Worm (Caenorhabditis elegans) whole organism, young adult: ENCODE results near the gene T28C12.1.

Experiments
- B0336.3 ChIP-seq: fragments of 200-800 bp; sonication (Bioruptor generic); IDR thresholded peaks from 2 replicates; pipeline ENCODE4 v1.3.6; 2022; ENCODE audit warnings: missing genetic modification characterization, missing compliant biosample characterization
- C06A6.2 ChIP-seq: fragments of 200-800 bp; sonication (Bioruptor generic); conservative IDR thresholded peaks from 2 replicates; pipeline ENCODE4 v1.3.6; 2022; ENCODE audit warnings: missing genetic modification characterization, missing compliant biosample characterization
- F10E7.11 ChIP-seq: sonication (generic microtip); optimal IDR thresholded peaks from 2 replicates; lab custom pipeline; 2017; ENCODE audit warnings: mild to moderate bottlenecking, missing genetic modification characterization, moderate library complexity, missing compliant biosample characterization
- F33H1.4 ChIP-seq: fragments of 200-800 bp; sonication (Bioruptor generic); IDR thresholded peaks from 2 replicates; pipeline ENCODE4 v1.3.6; 2022; ENCODE audit warnings: missing genetic modification reagents, missing genetic modification characterization, missing compliant biosample characterization
- F52B5.7 ChIP-seq: sonication (generic microtip); optimal IDR thresholded peaks from 2 replicates; lab custom pipeline; 2016; ENCODE audit warnings: mild to moderate bottlenecking, missing genetic modification characterization, missing compliant biosample characterization
- T26A5.8 ChIP-seq: sonication (generic microtip); optimal IDR thresholded peaks from 2 replicates; lab custom pipeline; 2016; ENCODE audit warnings: missing genetic modification characterization, missing compliant biosample characterization
- Y53G8AR.9 ChIP-seq: fragments of 200-800 bp; sonication (Bioruptor generic); conservative IDR thresholded peaks from 2 replicates; pipeline ENCODE4 v1.3.6; 2022; ENCODE audit warnings: missing genetic modification reagents, missing genetic modification characterization, missing compliant biosample characterization
- Y67H2A.10 ChIP-seq: fragments of 200-800 bp; sonication (Bioruptor generic); conservative IDR thresholded peaks from 2 replicates; pipeline ENCODE4 v1.3.6; 2022; ENCODE audit warnings: missing genetic modification reagents, missing genetic modification characterization, missing compliant biosample characterization
- Y79H2A.3 ChIP-seq: fragments of 200-800 bp; sonication (Bioruptor generic); conservative IDR thresholded peaks from 2 replicates; pipeline ENCODE4 v1.3.6; 2022; ENCODE audit warnings: missing genetic modification reagents, missing genetic modification characterization, missing compliant biosample characterization
- Y95B8A.8 ChIP-seq: fragments of 200-800 bp; sonication (Bioruptor generic); IDR thresholded peaks from 2 replicates; pipeline ENCODE4 v1.3.6; 2022; ENCODE audit warnings: missing genetic modification reagents, missing genetic modification characterization, missing compliant biosample characterization
- akir-1 ChIP-seq: fragments of 200-800 bp; sonication (Bioruptor generic); optimal IDR thresholded peaks from 2 replicates; lab custom pipeline; 2018; ENCODE audit warnings: mild to moderate bottlenecking, missing genetic modification characterization, moderate library complexity, missing compliant biosample characterization
- ama-1 ChIP-seq, 3 experiments: fragments of 150-350 bp in 1 of 3; sonication (generic microtip) in 2 of 3; optimal IDR thresholded peaks; 2 replicates each; lab custom pipeline; 2014 to 2018; ENCODE audit warnings: missing biosample characterization in 2 of 3, missing genetic modification characterization in 2 of 3, missing genetic modification reagents in 2 of 3
- athp-1 ChIP-seq: sonication (generic microtip); optimal IDR thresholded peaks from 2 replicates; lab custom pipeline; 2017; ENCODE audit warnings: mild to moderate bottlenecking, missing genetic modification characterization, missing compliant biosample characterization
- attf-5 ChIP-seq: fragments of 200-800 bp; sonication (Bioruptor generic); optimal IDR thresholded peaks from 2 replicates; lab custom pipeline; 2018; ENCODE audit warnings: mild to moderate bottlenecking, missing genetic modification characterization, missing compliant biosample characterization
- bed-2 ChIP-seq: fragments of 200-800 bp; sonication (Bioruptor generic); IDR thresholded peaks from 2 replicates; pipeline ENCODE4 v1.3.6; 2022; ENCODE audit warnings: missing genetic modification reagents, missing genetic modification characterization, missing compliant biosample characterization
- cebp-2 ChIP-seq: fragments of 200-800 bp; sonication (Bioruptor generic); IDR thresholded peaks from 2 replicates; pipeline ENCODE4 v1.3.6; 2022; ENCODE audit warnings: missing genetic modification characterization, missing compliant biosample characterization
- ceh-100 ChIP-seq: fragments of 200-800 bp; sonication (Bioruptor generic); IDR thresholded peaks from 2 replicates; pipeline ENCODE4 v1.3.6; 2022; ENCODE audit warnings: missing genetic modification reagents, missing genetic modification characterization, missing compliant biosample characterization
- ceh-40 ChIP-seq: fragments of 200-800 bp; sonication (Bioruptor generic); IDR thresholded peaks from 2 replicates; pipeline ENCODE4 v1.3.6; 2022; ENCODE audit warnings: missing genetic modification characterization, missing compliant biosample characterization
- ceh-58 ChIP-seq: fragments of 200-800 bp; sonication (Bioruptor generic); IDR thresholded peaks from 2 replicates; pipeline ENCODE4 v1.3.6; 2022; ENCODE audit warnings: missing genetic modification characterization, missing compliant biosample characterization
- dox-1 ChIP-seq: fragments of 200-800 bp; sonication (Bioruptor generic); IDR thresholded peaks from 2 replicates; pipeline ENCODE4 v1.3.6; 2022; ENCODE audit warnings: missing genetic modification reagents, missing genetic modification characterization, missing compliant biosample characterization
- dpff-1 ChIP-seq: sonication (generic microtip); optimal IDR thresholded peaks from 2 replicates; lab custom pipeline; 2017; ENCODE audit warnings: mild to moderate bottlenecking, missing genetic modification characterization, missing compliant biosample characterization
- dpl-1 ChIP-seq: fragments of 150-350 bp; optimal IDR thresholded peaks from 2 replicates; lab custom pipeline; 2014; ENCODE audit warnings: missing biosample characterization, missing genetic modification reagents, missing genetic modification characterization
- ekl-4 ChIP-seq: fragments of 200-800 bp; sonication (Bioruptor generic); IDR thresholded peaks from 2 replicates; pipeline ENCODE4 v1.3.6; 2022; ENCODE audit warnings: missing genetic modification reagents, missing genetic modification characterization, missing compliant biosample characterization
- him-1 ChIP-seq: sonication (generic microtip); optimal IDR thresholded peaks from 2 replicates; lab custom pipeline; 2016; ENCODE audit warnings: missing genotype, missing genetic modification reagents, missing genetic modification characterization, missing compliant biosample characterization
- hlh-12 ChIP-seq: sonication (generic microtip); optimal IDR thresholded peaks from 2 replicates; lab custom pipeline; 2016; ENCODE audit warnings: missing genetic modification characterization, missing compliant biosample characterization
- hmg-1.2 ChIP-seq: fragments of 200-800 bp; sonication (Bioruptor generic); IDR thresholded peaks from 2 replicates; pipeline ENCODE4 v1.3.6; 2022; ENCODE audit warnings: missing genetic modification reagents, missing genetic modification characterization, missing compliant biosample characterization
- lin-35 ChIP-seq, 3 experiments: fragments of 150-350 bp in 2 of 3; sonication (generic microtip) in 1 of 3; optimal IDR thresholded peaks; 2 replicates each; lab custom pipeline; 2014 to 2018; ENCODE audit warnings: missing biosample characterization in 3 of 3, missing genetic modification characterization in 3 of 3, missing genetic modification reagents in 3 of 3
- madf-3 ChIP-seq: fragments of 200-800 bp; sonication (Bioruptor generic); IDR thresholded peaks from 2 replicates; pipeline ENCODE4 v1.3.6; 2022; ENCODE audit warnings: missing genetic modification reagents, missing genetic modification characterization, missing compliant biosample characterization
- mes-4 ChIP-seq: sonication (generic microtip); optimal IDR thresholded peaks from 2 replicates; lab custom pipeline; 2016; ENCODE audit warnings: missing genotype, missing genetic modification characterization, missing compliant biosample characterization
- nfya-1 ChIP-seq: sonication (generic microtip); optimal IDR thresholded peaks from 2 replicates; lab custom pipeline; 2017; ENCODE audit warnings: antibody characterized with exemption, missing compliant biosample characterization, missing genetic modification characterization, borderline replicate concordance; ENCODE audit not compliant: insufficient read depth
- nhr-80 ChIP-seq: sonication (generic microtip); optimal IDR thresholded peaks from 2 replicates; lab custom pipeline; 2016; ENCODE audit warnings: missing genetic modification characterization, missing compliant biosample characterization
- pha-4 ChIP-seq: fragments of 150-350 bp; sonication (generic microtip); optimal IDR thresholded peaks from 2 replicates; lab custom pipeline; 2014; ENCODE audit warnings: missing biosample characterization, missing genetic modification reagents, missing genetic modification characterization
- rec-8 ChIP-seq, 2 experiments: sonication (generic microtip); optimal IDR thresholded peaks; 2 replicates each; lab custom pipeline; 2016; ENCODE audit warnings: mild to moderate bottlenecking in 2 of 2, missing genetic modification characterization in 2 of 2, missing genetic modification reagents in 2 of 2, missing genotype in 2 of 2, missing biosample characterization in 1 of 2, missing compliant biosample characterization in 1 of 2, moderate library complexity in 1 of 2
- tbx-9 ChIP-seq: sonication (generic microtip); optimal IDR thresholded peaks from 2 replicates; lab custom pipeline; 2016; ENCODE audit warnings: borderline replicate concordance, missing genetic modification characterization, inconsistent platforms, missing compliant biosample characterization
- ztf-26 ChIP-seq: sonication (generic microtip); optimal IDR thresholded peaks from 2 replicates; lab custom pipeline; 2017; ENCODE audit warnings: missing genetic modification characterization, missing compliant biosample characterization
- ztf-28 ChIP-seq: fragments of 200-800 bp; sonication (Bioruptor generic); IDR thresholded peaks from 2 replicates; pipeline ENCODE4 v1.3.6; 2022; ENCODE audit warnings: missing genetic modification reagents, missing genetic modification characterization, missing compliant biosample characterization

Gene T28C12.1

DNA sequence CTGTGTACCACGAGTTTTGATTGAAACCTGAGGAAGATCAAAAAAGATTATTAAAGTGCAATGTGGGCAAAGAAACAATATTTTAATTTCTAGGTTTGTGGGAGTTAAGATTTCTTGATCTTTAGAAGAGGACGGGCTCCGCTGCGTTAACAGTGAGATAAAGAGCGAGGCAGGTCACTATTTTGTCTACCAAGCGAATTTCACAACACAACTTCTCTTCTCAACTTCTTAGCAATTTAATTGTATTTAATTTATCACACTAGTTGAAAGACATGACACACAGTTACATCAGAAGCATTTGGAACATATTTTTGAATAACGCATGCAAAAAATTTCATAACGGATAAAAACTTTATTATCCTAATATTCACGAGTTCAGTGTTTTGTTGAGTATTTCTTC lies 5.3 kb upstream of the T28C12.1 start (continued):
- no peak for TF ChIP-seq ztf-28
- TF ChIP-seq dox-1, result peak; percentile 46
- TF ChIP-seq ztf-26, result peak; percentile 66
- peak; percentile 29 for TF ChIP-seq F10E7.11
- peak; percentile 10; the same call in 1 of the 2 replicates for TF ChIP-seq hmg-1.2 (GFP tag; lab: Robert Waterston, UW)
- no peak for TF ChIP-seq rec-8 (tag; optimal IDR thresholded peaks at IDR 0.05; lab: Kevin White, UChicago)
- no peak for TF ChIP-seq F33H1.4 (GFP tag; lab: Robert Waterston, UW)
- TF ChIP-seq lin-35 (GFP tag; optimal IDR thresholded peaks at IDR 0.05; lab: Kevin White, UChicago), result peak in 1 of 3 experiments; percentile 34
- TF ChIP-seq Y53G8AR.9, result peak; percentile 72; the same call in 1 of the 2 replicates
- TF ChIP-seq dpff-1 (tag; lab: Kevin White, UChicago), result peak; percentile 16
- no peak for TF ChIP-seq Y67H2A.10 (GFP tag; lab: Robert Waterston, UW)
- peak; percentile 24 for TF ChIP-seq athp-1
- TF ChIP-seq cebp-2 (GFP tag; lab: Robert Waterston, UW), result no peak
- TF ChIP-seq ceh-58 (GFP tag; lab: Robert Waterston, UW), result no peak
- TF ChIP-seq ama-1 (optimal IDR thresholded peaks at IDR 0.05; lab: Kevin White, UChicago), result peak; percentile 50
- TF ChIP-seq ama-1 (GFP tag; optimal IDR thresholded peaks at IDR 0.05; lab: Kevin White, UChicago), result no peak

DNA sequence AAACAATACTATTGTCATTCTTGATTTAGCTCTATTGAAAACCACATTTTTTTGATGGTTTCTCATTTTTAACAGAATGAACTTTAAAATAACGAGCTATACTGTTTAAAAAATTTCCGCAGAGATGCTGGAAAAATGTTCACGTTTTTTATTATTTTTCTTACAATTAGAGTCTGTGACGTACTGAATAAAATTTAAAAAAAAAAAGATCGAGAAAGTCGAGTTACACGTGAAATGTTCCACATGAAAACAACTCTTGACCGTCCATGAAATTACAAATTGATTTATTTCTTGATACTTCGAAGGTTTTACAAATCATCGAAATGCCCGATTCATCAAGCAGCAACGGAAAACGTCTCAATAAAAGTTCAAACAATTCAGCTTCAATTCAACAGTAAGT lies 4.7 kb upstream of the T28C12.1 start, which contains the start of gene fbxa-202:
fbxa-202 (plus strand) TSS at position 301 of the 400 bp plus-strand sequence.
- TF ChIP-seq ceh-100 (GFP tag; lab: Robert Waterston, UW), result no peak
- TF ChIP-seq ceh-40 (GFP tag; lab: Robert Waterston, UW), result no peak
- TF ChIP-seq madf-3 (GFP tag; lab: Robert Waterston, UW), result no peak
- no peak for TF ChIP-seq akir-1 (GFP tag; lab: Kevin White, UChicago)
- TF ChIP-seq Y95B8A.8 (GFP tag; lab: Robert Waterston, UW), result no peak
- no peak for TF ChIP-seq F52B5.7 (tag; lab: Kevin White, UChicago)

DNA sequence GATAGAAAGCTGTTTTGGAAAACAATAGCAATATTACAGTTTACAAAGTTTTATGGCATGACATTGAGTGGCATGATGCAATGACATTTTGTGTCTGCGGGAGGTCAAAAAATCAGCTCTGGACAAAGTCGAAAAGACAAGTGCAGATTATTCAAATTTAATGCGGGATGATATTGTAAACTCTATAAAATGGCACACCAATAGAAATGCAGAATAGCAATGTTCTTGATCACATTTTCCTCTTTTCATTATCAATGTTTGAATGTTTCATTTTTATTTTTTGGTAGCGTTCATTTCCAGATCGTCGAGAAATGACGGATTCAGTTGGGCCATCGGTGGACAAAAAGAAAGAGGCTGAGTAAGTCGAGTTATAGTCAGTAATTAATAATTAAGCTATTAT lies 2.8 kb upstream of the T28C12.1 start, which contains the start of gene T28C12.2:
T28C12.2 (plus strand) TSS at position 301 of the 400 bp plus-strand sequence.
- TF ChIP-seq mes-4, result no peak
- no peak for TF ChIP-seq ceh-40 (GFP tag; lab: Robert Waterston, UW)
- no peak for TF ChIP-seq T26A5.8 (tag; lab: Kevin White, UChicago)
- TF ChIP-seq nhr-80 (tag; lab: Kevin White, UChicago), result no peak
- no peak for TF ChIP-seq tbx-9 (tag; lab: Kevin White, UChicago)
- TF ChIP-seq hlh-12, result no peak
- no peak for TF ChIP-seq C06A6.2
- no peak for TF ChIP-seq ekl-4 (GFP tag; lab: Robert Waterston, UW)
- no peak for TF ChIP-seq bed-2 (GFP tag; lab: Robert Waterston, UW)
- no peak for TF ChIP-seq B0336.3
- no peak for TF ChIP-seq ama-1 (optimal IDR thresholded peaks at IDR 0.05; lab: Kevin White, UChicago)
- no peak for TF ChIP-seq ama-1 (GFP tag; optimal IDR thresholded peaks at IDR 0.05; lab: Kevin White, UChicago)
- TF ChIP-seq dpl-1 (GFP tag; lab: Kevin White, UChicago), result no peak
- TF ChIP-seq him-1 (tag; lab: Kevin White, UChicago), result no peak
- no peak for TF ChIP-seq nfya-1 (tag; lab: Kevin White, UChicago)
- no peak for TF ChIP-seq attf-5 (GFP tag; lab: Kevin White, UChicago)
- no peak for TF ChIP-seq Y79H2A.3 (GFP tag; lab: Robert Waterston, UW)
- no peak for TF ChIP-seq pha-4 (tag; lab: Kevin White, UChicago)
